Fruit fly (Drosophila melanogaster): ENCODE data around the gene mRpL23.

Gene mRpL23

dm6 chr3L:2371882-2372281 is 1.6 kb downstream of the mRpL23 start, which contains the start of the genes CG1317 and CG8993 (continued):
- TF ChIP-seq Optix (GFP tag; IDR thresholded peaks at IDR 0.05) (no peak), CG6854 (GFP tag; optimal IDR thresholded peaks at IDR 0.05) (no peak), zen (tag; optimal IDR thresholded peaks at IDR 0.05) (peak; percentile 89), CG34376 (GFP tag; optimal IDR thresholded peaks at IDR 0.05) (peak; percentile 8), E2f2 (GFP tag; IDR thresholded peaks at IDR 0.05) (peak; percentile 31; the same call in 1 of the 2 replicates), Elba2 (GFP tag; optimal IDR thresholded peaks at IDR 0.05) (no peak), zen2 (GFP tag; IDR thresholded peaks at IDR 0.05; ENCODE audit: partially characterized antibody) (no peak), CG3065 (GFP tag; optimal IDR thresholded peaks at IDR 0.05) (no peak), GATAe (GFP tag; conservative IDR thresholded peaks at IDR 0.05) (no peak), CG2199 (GFP tag; IDR thresholded peaks at IDR 0.05) (no peak), CG42726 (GFP tag; IDR thresholded peaks at IDR 0.05; ENCODE audit: partially characterized antibody) (no peak), tin (GFP tag; optimal IDR thresholded peaks at IDR 0.05) (peak; percentile 45), CG31441 (GFP tag; IDR thresholded peaks at IDR 0.05) (peak; percentile 68), kay (GFP tag; optimal IDR thresholded peaks at IDR 0.05) (peak; percentile 17), dysf (GFP tag; IDR thresholded peaks at IDR 0.05) (peak; percentile 38; the same call in 2 of the 3 replicates), Doc3 (GFP tag; IDR thresholded peaks at IDR 0.05; ENCODE audit: partially characterized antibody) (peak; percentile 49; the same call in 2 of the 3 replicates), Usf (GFP tag; optimal IDR thresholded peaks at IDR 0.05) (no peak), CG1024 (GFP tag; IDR thresholded peaks at IDR 0.05) (no peak), TFAM (GFP tag; optimal IDR thresholded peaks at IDR 0.05) (no peak), ranshi (GFP tag; IDR thresholded peaks at IDR 0.05) (no peak; the same call in 1 of the 2 replicates), CG31388 (GFP tag; optimal IDR thresholded peaks at IDR 0.05) (no peak), Sry-δ (GFP tag; optimal IDR thresholded peaks at IDR 0.05) (peak; percentile 25), slou (GFP tag; optimal IDR thresholded peaks at IDR 0.05) (peak; percentile 28), CG7271 (tag; optimal IDR thresholded peaks at IDR 0.05) (no peak), CG18599 (GFP tag; optimal IDR thresholded peaks at IDR 0.05) (peak; percentile 53), en (GFP tag; optimal IDR thresholded peaks at IDR 0.05) (no peak), CG17385 (GFP tag; optimal IDR thresholded peaks at IDR 0.05) (peak; percentile 11), CG12219 (GFP tag; optimal IDR thresholded peaks at IDR 0.05) (no peak), CG11456 (GFP tag; IDR thresholded peaks at IDR 0.05) (no peak), CG3281 (GFP tag; optimal IDR thresholded peaks at IDR 0.05) (peak; percentile 19), CG18764 (GFP tag; optimal IDR thresholded peaks at IDR 0.05) (peak; percentile 36), wek (GFP tag; optimal IDR thresholded peaks at IDR 0.05) (no peak), Kr (GFP tag; optimal IDR thresholded peaks at IDR 0.05) (no peak), CG13775 (GFP tag; optimal IDR thresholded peaks at IDR 0.05) (peak; percentile 62), Trl (optimal IDR thresholded peaks at IDR 0.05) (peak in 1 of 2 experiments; percentile 16), Trl (GFP tag; optimal IDR thresholded peaks at IDR 0.05) (no peak), CG7556 (GFP tag; optimal IDR thresholded peaks at IDR 0.05) (peak; percentile 0), yki (optimal IDR thresholded peaks at IDR 0.05) (no peak), grau (tag; optimal IDR thresholded peaks at IDR 0.05) (peak; percentile 66), zf30C (GFP tag; optimal IDR thresholded peaks at IDR 0.05) (no peak), CG9609 (GFP tag; optimal IDR thresholded peaks at IDR 0.05) (no peak), HLH3B (GFP tag; IDR thresholded peaks at IDR 0.05) (0 out of 2 replicates have a peak, but pooled peaks have one; percentile 22), Ets65A (GFP tag) (no peak), CG10147 (GFP tag; optimal IDR thresholded peaks at IDR 0.05) (peak; percentile 61), CG14710 (tag; optimal IDR thresholded peaks at IDR 0.05) (peak; percentile 100), da (GFP tag; optimal IDR thresholded peaks at IDR 0.05) (no peak), CG15479 (GFP tag; optimal IDR thresholded peaks at IDR 0.05) (no peak), CG1832 (GFP tag; optimal IDR thresholded peaks at IDR 0.05) (no peak), tna (GFP tag; IDR thresholded peaks at IDR 0.05; ENCODE audit: partially characterized antibody) (no peak), CG5953 (GFP tag; IDR thresholded peaks at IDR 0.05) (no peak), CG3407 (GFP tag; optimal IDR thresholded peaks at IDR 0.05) (no peak), esg (GFP tag; conservative IDR thresholded peaks at IDR 0.05) (peak; percentile 62)

Measured in whole organism, embryonic.